Worm (Caenorhabditis elegans): ENCODE measurements around the gene F18A12.7.
A peak's percentile ranks its signal among the peaks of the same experiment; 100 is the strongest.

The F18A12.7 gene

ce11 chrII:3403535-3403934 is 10.7 kb downstream of the F18A12.7 start, which contains the start of gene nep-8:
Gene nep-8 (plus strand): TSS chrII:3403835.
- TF ChIP-seq isw-1 (GFP tag; IDR thresholded peaks at IDR 0.05) (no peak), lir-3 (tag; optimal IDR thresholded peaks at IDR 0.05; ENCODE audit: poor library complexity) (no peak), jun-1 (tag; optimal IDR thresholded peaks at IDR 0.05) (no peak), fkh-4 (tag; optimal IDR thresholded peaks at IDR 0.05; ENCODE audit: borderline replicate concordance) (no peak), egl-13 (tag; optimal IDR thresholded peaks at IDR 0.05) (no peak), hlh-4 (tag; optimal IDR thresholded peaks at IDR 0.05) (no peak)

DNA sequence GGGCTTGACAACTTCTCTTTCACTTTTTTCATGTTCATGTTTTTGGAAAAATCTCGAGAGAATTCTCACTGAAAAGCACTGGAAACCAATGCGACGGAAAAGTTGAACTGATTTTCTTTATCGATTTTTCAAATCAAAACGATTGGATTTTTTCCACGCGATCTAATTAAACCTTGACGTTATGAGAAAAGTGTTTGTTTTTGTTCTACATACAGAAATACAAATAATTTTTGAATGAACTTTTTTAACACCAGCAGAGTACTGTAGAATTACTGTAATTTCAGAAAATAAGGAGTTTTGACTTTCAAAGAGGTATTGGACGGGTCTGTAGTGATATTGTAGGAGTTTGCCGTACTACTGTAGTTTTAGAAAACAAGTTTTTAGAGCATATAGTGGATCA is 11.4 kb downstream of the F18A12.7 start, which contains the start of gene nep-10:
TSS of gene nep-10 (minus strand) at position 101 of the 400 bp plus-strand sequence.
- no peak for TF ChIP-seq hpl-2 (GFP tag; optimal IDR thresholded peaks at IDR 0.05)
- no peak for TF ChIP-seq xbp-1 (tag; optimal IDR thresholded peaks at IDR 0.05)
- TF ChIP-seq sox-4 (tag; optimal IDR thresholded peaks at IDR 0.05), result no peak
- no peak for TF ChIP-seq rnt-1 (tag; optimal IDR thresholded peaks at IDR 0.05)
- TF ChIP-seq efl-1 (optimal IDR thresholded peaks at IDR 0.05), result no peak
- peak in 1 of 2 experiments; percentile 79 for TF ChIP-seq efl-1 (GFP tag; optimal IDR thresholded peaks at IDR 0.05 in 1 of 2)
- no peak for TF ChIP-seq C34B4.2 (tag; optimal IDR thresholded peaks at IDR 0.05)
- no peak for TF ChIP-seq jun-1 (tag; optimal IDR thresholded peaks at IDR 0.05)

- TF ChIP-seq tbx-2 (tag; optimal IDR thresholded peaks at IDR 0.05) (no peak), fkh-4 (tag; optimal IDR thresholded peaks at IDR 0.05; ENCODE audit: borderline replicate concordance) (no peak), C16A3.4 (tag; optimal IDR thresholded peaks at IDR 0.05) (no peak)
Observed at ce11 chrII:3399212-3399611, 15.1 kb downstream of the F18A12.7 start, which contains the start of gene nep-9. Gene nep-9 (minus strand): TSS chrII:3399312.

ce11 chrII:3395484-3395883 is 18.8 kb downstream of the F18A12.7 start, which contains the start of gene nep-20:
Gene nep-20 (minus strand): TSS chrII:3395584.
- no peak for TF ChIP-seq unc-98 (GFP tag; IDR thresholded peaks at IDR 0.05)

ce11 chrII:3387503-3387902 is 26.8 kb downstream of the F18A12.7 start, which contains the start of gene T06D4.6:
Gene T06D4.6 (minus strand): TSS chrII:3387603.
- TF ChIP-seq lir-3 (tag; optimal IDR thresholded peaks at IDR 0.05; ENCODE audit: poor library complexity), result no peak
- TF ChIP-seq unc-86 (tag; optimal IDR thresholded peaks at IDR 0.05), result no peak
- TF ChIP-seq nhr-77 (tag; optimal IDR thresholded peaks at IDR 0.05), result no peak
- no peak for TF ChIP-seq fkh-10 (GFP tag; optimal IDR thresholded peaks at IDR 0.05)
- TF ChIP-seq dpl-1 (GFP tag; optimal IDR thresholded peaks at IDR 0.05), result no peak
- no peak for TF ChIP-seq nhr-90 (tag; optimal IDR thresholded peaks at IDR 0.05; ENCODE audit: poor library complexity)
- no peak for TF ChIP-seq swsn-7 (tag; optimal IDR thresholded peaks at IDR 0.05)
- TF ChIP-seq egl-13 (tag; optimal IDR thresholded peaks at IDR 0.05), result no peak
- no peak for TF ChIP-seq elt-3 (tag; optimal IDR thresholded peaks at IDR 0.05)
- no peak for TF ChIP-seq Y116A8C.19 (tag; optimal IDR thresholded peaks at IDR 0.05; ENCODE audit: borderline replicate concordance)
- no peak for TF ChIP-seq fos-1 (tag; optimal IDR thresholded peaks at IDR 0.05)
- no peak for TF ChIP-seq sptf-1 (tag; optimal IDR thresholded peaks at IDR 0.05)
- TF ChIP-seq ces-1 (GFP tag; optimal IDR thresholded peaks at IDR 0.05), result no peak
- no peak for TF ChIP-seq dsc-1 (tag; optimal IDR thresholded peaks at IDR 0.05)

ce11 chrII:3385736-3386135 is 28.5 kb downstream of the F18A12.7 start, which contains the start of gene T06D4.2:
Gene T06D4.2 (minus strand): TSS chrII:3385905.
- TF ChIP-seq nhr-47 (tag; optimal IDR thresholded peaks at IDR 0.05) (no peak), unc-86 (tag; optimal IDR thresholded peaks at IDR 0.05) (no peak), nhr-85 (tag) (no peak), egl-13 (tag; optimal IDR thresholded peaks at IDR 0.05) (no peak), lin-15B (tag; optimal IDR thresholded peaks at IDR 0.05) (no peak), ama-1 (optimal IDR thresholded peaks at IDR 0.05) (no peak), nhr-76 (tag; optimal IDR thresholded peaks at IDR 0.05) (no peak), snpc-4 (tag; optimal IDR thresholded peaks at IDR 0.05) (no peak), lsy-2 (tag; optimal IDR thresholded peaks at IDR 0.05) (no peak), sox-4 (tag; optimal IDR thresholded peaks at IDR 0.05) (no peak), elt-3 (tag; optimal IDR thresholded peaks at IDR 0.05) (no peak), sup-37 (GFP tag; optimal IDR thresholded peaks at IDR 0.05) (no peak), vab-15 (tag; optimal IDR thresholded peaks at IDR 0.05) (no peak), mab-9 (GFP tag; IDR thresholded peaks at IDR 0.05) (no peak), ztf-4 (tag; optimal IDR thresholded peaks at IDR 0.05) (no peak), C16A3.4 (tag; optimal IDR thresholded peaks at IDR 0.05) (no peak)
